Fruit fly (Drosophila melanogaster): Measurements from ENCODE around the gene CG12684.

Gene CG12684

dm6 chrX:4589951-4590771 lies 18.4 kb upstream of the CG12684 start (continued):
- TF ChIP-seq sc (optimal IDR thresholded peaks at IDR 0.05), result no peak
- TF ChIP-seq sc (GFP tag; optimal IDR thresholded peaks at IDR 0.05), result peak; percentile 76
- TF ChIP-seq CG17361 (GFP tag; IDR thresholded peaks at IDR 0.05), result peak; percentile 77
- no peak for TF ChIP-seq maf-S (GFP tag; optimal IDR thresholded peaks at IDR 0.05)
- peak; percentile 28 for TF ChIP-seq mirr (GFP tag; optimal IDR thresholded peaks at IDR 0.05)
- TF ChIP-seq CG2889 (GFP tag; IDR thresholded peaks at IDR 0.05), result peak; percentile 87
- TF ChIP-seq salm (tag; optimal IDR thresholded peaks at IDR 0.05), result peak; percentile 14
- no peak for TF ChIP-seq CG15479 (GFP tag; optimal IDR thresholded peaks at IDR 0.05)
- peak; percentile 39 for TF ChIP-seq Mes4 (GFP tag; optimal IDR thresholded peaks at IDR 0.05)
- TF ChIP-seq usp (GFP tag; optimal IDR thresholded peaks at IDR 0.05), result no peak
- peak; percentile 74 for TF ChIP-seq CG13775 (GFP tag; optimal IDR thresholded peaks at IDR 0.05)
- peak; percentile 69 for TF ChIP-seq CG12155 (GFP tag; optimal IDR thresholded peaks at IDR 0.05)
- peak; percentile 31 for TF ChIP-seq CG13894 (tag; optimal IDR thresholded peaks at IDR 0.05)
- TF ChIP-seq CG12744 (GFP tag; optimal IDR thresholded peaks at IDR 0.05), result no peak
- no peak for TF ChIP-seq gcm2 (GFP tag; optimal IDR thresholded peaks at IDR 0.05)
- TF ChIP-seq Deaf1 (tag; optimal IDR thresholded peaks at IDR 0.05), result peak; percentile 39
- TF ChIP-seq Dad (GFP tag; optimal IDR thresholded peaks at IDR 0.05), result peak; percentile 4
- TF ChIP-seq luna (GFP tag; optimal IDR thresholded peaks at IDR 0.05), result no peak
- peak; percentile 59 for TF ChIP-seq CG8089 (GFP tag; optimal IDR thresholded peaks at IDR 0.05)
- TF ChIP-seq Mrtf (GFP tag; IDR thresholded peaks at IDR 0.05), result peak; percentile 87
- TF ChIP-seq CG13624 (GFP tag; optimal IDR thresholded peaks at IDR 0.05), result no peak
- TF ChIP-seq Hr51 (GFP tag; optimal IDR thresholded peaks at IDR 0.05), result peak in 1 of 2 experiments; percentile 64
- peak; percentile 97 for TF ChIP-seq zfh1 (GFP tag; IDR thresholded peaks at IDR 0.05)
- TF ChIP-seq CG2712 (tag; optimal IDR thresholded peaks at IDR 0.05), result peak; percentile 84
- peak; percentile 91 for TF ChIP-seq tgo (GFP tag; IDR thresholded peaks at IDR 0.05)
- no peak for TF ChIP-seq repo (GFP tag; optimal IDR thresholded peaks at IDR 0.05)
- TF ChIP-seq tin (GFP tag; optimal IDR thresholded peaks at IDR 0.05), result peak; percentile 79
- peak; percentile 69 for TF ChIP-seq CG12071 (GFP tag; optimal IDR thresholded peaks at IDR 0.05)
- peak; percentile 84 for TF ChIP-seq Six4 (GFP tag; optimal IDR thresholded peaks at IDR 0.05)
- TF ChIP-seq Kr (GFP tag; optimal IDR thresholded peaks at IDR 0.05), result peak; percentile 60
- peak; percentile 66 for TF ChIP-seq kay (GFP tag; optimal IDR thresholded peaks at IDR 0.05)
- TF ChIP-seq ato (GFP tag; IDR thresholded peaks at IDR 0.05; ENCODE audit: partially characterized antibody), result no peak
- peak; percentile 93 for TF ChIP-seq Rfx (GFP tag; IDR thresholded peaks at IDR 0.05)
- no peak for TF ChIP-seq insv (GFP tag; optimal IDR thresholded peaks at IDR 0.05)
- peak; percentile 60 for TF ChIP-seq CG31441 (GFP tag; IDR thresholded peaks at IDR 0.05)
- peak; percentile 20 for TF ChIP-seq crc (GFP tag; optimal IDR thresholded peaks at IDR 0.05)
- no peak for TF ChIP-seq CG10565 (GFP tag; optimal IDR thresholded peaks at IDR 0.05)
- no peak for TF ChIP-seq Dref (GFP tag; IDR thresholded peaks at IDR 0.05)
- no peak for TF ChIP-seq D (optimal IDR thresholded peaks at IDR 0.05)
- peak; percentile 73 for TF ChIP-seq D (GFP tag; optimal IDR thresholded peaks at IDR 0.05)
- TF ChIP-seq z (GFP tag; IDR thresholded peaks at IDR 0.05), result no peak
- TF ChIP-seq dati (GFP tag; IDR thresholded peaks at IDR 0.05), result peak; percentile 82
- no peak for TF ChIP-seq Hr78 (GFP tag; optimal IDR thresholded peaks at IDR 0.05)
- peak; percentile 69; the same call in 2 of the 3 replicates for TF ChIP-seq CG11560 (tag; IDR thresholded peaks at IDR 0.05)
- peak; percentile 80 for TF ChIP-seq CrebB (tag; optimal IDR thresholded peaks at IDR 0.05)
- TF ChIP-seq az2 (GFP tag; optimal IDR thresholded peaks at IDR 0.05), result peak; percentile 81
- no peak for TF ChIP-seq ftz-f1 (GFP tag; optimal IDR thresholded peaks at IDR 0.05)
- no peak for TF ChIP-seq Poxn (GFP tag; IDR thresholded peaks at IDR 0.05)
- TF ChIP-seq Sox102F (GFP tag; optimal IDR thresholded peaks at IDR 0.05), result peak; percentile 77
- TF ChIP-seq Asciz (GFP tag; optimal IDR thresholded peaks at IDR 0.05), result peak; percentile 48
- TF ChIP-seq wdn (GFP tag; IDR thresholded peaks at IDR 0.05), result peak; percentile 81

Measured in whole organism, embryonic.